Worm (Caenorhabditis elegans) whole organism, L2 larva: ENCODE data around the gene clk-2.

ENCODE experiments used
- fos-1 ChIP-seq: fragments of 150-350 bp; optimal IDR thresholded peaks from 2 replicates; lab custom pipeline; 2014; ENCODE audit warnings: missing biosample characterization, missing genetic modification characterization
- lin-11 ChIP-seq: fragments of 150-350 bp; sonication (generic microtip); optimal IDR thresholded peaks from 2 replicates; lab custom pipeline; 2014; ENCODE audit warnings: missing biosample characterization, missing genetic modification characterization, inconsistent platforms, mixed read lengths
- mdl-1 ChIP-seq, 2 experiments: fragments of 150-350 bp in 1 of 2; sonication (generic microtip) in 1 of 2; optimal IDR thresholded peaks; 2 replicates each; lab custom pipeline; 2017; ENCODE audit warnings: missing biosample characterization in 2 of 2, missing genetic modification characterization in 2 of 2

DNA sequence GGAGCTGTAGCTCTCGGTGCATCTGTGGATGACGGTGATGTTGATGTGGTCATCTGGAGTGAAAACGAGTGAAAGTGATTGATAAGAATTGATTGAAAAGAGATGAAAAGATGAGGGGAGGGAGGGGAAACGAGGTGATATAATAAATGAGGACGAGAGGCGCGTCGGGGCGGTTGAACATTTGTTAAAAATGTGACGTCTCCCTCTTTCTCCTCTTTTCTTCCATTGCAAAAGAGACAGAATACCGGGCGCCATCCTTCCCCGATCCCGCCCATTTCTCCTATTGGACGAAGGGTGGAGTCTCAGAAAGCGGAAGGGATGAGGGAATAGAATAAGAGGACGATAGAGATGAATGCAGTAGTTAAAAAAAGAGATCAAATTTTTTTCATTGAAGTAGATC lies 16.3 kb upstream of the clk-2 start:
- no peak for TF ChIP-seq lin-11 (tag; lab: Kevin White, UChicago)
- no peak for TF ChIP-seq fos-1 (tag; lab: Kevin White, UChicago)
- TF ChIP-seq mdl-1 (tag; optimal IDR thresholded peaks at IDR 0.05; lab: Kevin White, UChicago) = peak in 1 of 2 experiments; percentile 4
